Fruit fly (Drosophila melanogaster): ENCODE data around the gene CG6321.

Gene CG6321

dm6 chr3L:11084557-11085231, 23.7 kb upstream of the CG6321 start (continued):
- TF ChIP-seq CG7839 (tag; optimal IDR thresholded peaks at IDR 0.05): peak; percentile 98

- no peak for TF ChIP-seq disco-r (GFP tag; optimal IDR thresholded peaks at IDR 0.05)
- no peak for TF ChIP-seq usp (GFP tag; optimal IDR thresholded peaks at IDR 0.05)
- TF ChIP-seq HmgD (GFP tag; optimal IDR thresholded peaks at IDR 0.05): no peak
- TF ChIP-seq Blimp-1 (GFP tag; optimal IDR thresholded peaks at IDR 0.05): peak; percentile 83
- no peak for TF ChIP-seq vfl (GFP tag; optimal IDR thresholded peaks at IDR 0.05)
- no peak for TF ChIP-seq ap (GFP tag; IDR thresholded peaks at IDR 0.05)
- no peak for TF ChIP-seq Trl (optimal IDR thresholded peaks at IDR 0.05)
- TF ChIP-seq Trl (GFP tag; optimal IDR thresholded peaks at IDR 0.05): no peak
- peak; percentile 10 for TF ChIP-seq nom (GFP tag; optimal IDR thresholded peaks at IDR 0.05)
- peak; percentile 73 for TF ChIP-seq grn (GFP tag; optimal IDR thresholded peaks at IDR 0.05)
- no peak for TF ChIP-seq ash1 (GFP tag; optimal IDR thresholded peaks at IDR 0.05)
- peak; percentile 25 for TF ChIP-seq cg (GFP tag; optimal IDR thresholded peaks at IDR 0.05)
- no peak for TF ChIP-seq Hr3 (GFP tag; optimal IDR thresholded peaks at IDR 0.05)
- TF ChIP-seq CG1529 (GFP tag; optimal IDR thresholded peaks at IDR 0.05): no peak
- TF ChIP-seq YL-1 (GFP tag; optimal IDR thresholded peaks at IDR 0.05): no peak
- TF ChIP-seq CG8765 (GFP tag; IDR thresholded peaks at IDR 0.05): no peak
Measured at dm6 chr3L:11083605-11084004, 22.6 kb upstream of the CG6321 start.

dm6 chr3L:11074043-11074853, 13.2 kb upstream of the CG6321 start, which contains the start of the genes Pfdn2 and Noc1:
TSS of gene Pfdn2 (minus strand) at chr3L:11074388.
TSS of gene Noc1 (plus strand) at chr3L:11074769.
- TF ChIP-seq wor (GFP tag; IDR thresholded peaks at IDR 0.05) (no peak), CG30431 (GFP tag; optimal IDR thresholded peaks at IDR 0.05) (no peak), oc (tag; optimal IDR thresholded peaks at IDR 0.05) (no peak), Asciz (GFP tag; optimal IDR thresholded peaks at IDR 0.05) (no peak), eyg (GFP tag; optimal IDR thresholded peaks at IDR 0.05) (no peak), Vsx1 (GFP tag; optimal IDR thresholded peaks at IDR 0.05) (no peak), Hmr (GFP tag; optimal IDR thresholded peaks at IDR 0.05) (no peak), NK7.1 (GFP tag; optimal IDR thresholded peaks at IDR 0.05) (no peak), bbx (GFP tag; IDR thresholded peaks at IDR 0.05; ENCODE audit: partially characterized antibody) (no peak), CG17829 (tag; optimal IDR thresholded peaks at IDR 0.05) (peak; percentile 55), salm (tag; optimal IDR thresholded peaks at IDR 0.05) (peak; percentile 12), org-1 (GFP tag; optimal IDR thresholded peaks at IDR 0.05) (no peak), CG2116 (GFP tag; optimal IDR thresholded peaks at IDR 0.05) (peak; percentile 18), gt (GFP tag; IDR thresholded peaks at IDR 0.05) (no peak), HHEX (GFP tag; optimal IDR thresholded peaks at IDR 0.05) (no peak), gfzf (GFP tag; optimal IDR thresholded peaks at IDR 0.05) (peak; percentile 69), luna (GFP tag; optimal IDR thresholded peaks at IDR 0.05) (no peak), CG17359 (tag; optimal IDR thresholded peaks at IDR 0.05) (no peak), HmgZ (tag; optimal IDR thresholded peaks at IDR 0.05) (peak; percentile 36), nerfin-2 (GFP tag; IDR thresholded peaks at IDR 0.05; ENCODE audit: partially characterized antibody) (no peak), zf30C (GFP tag; optimal IDR thresholded peaks at IDR 0.05) (no peak), CG12942 (GFP tag; optimal IDR thresholded peaks at IDR 0.05) (peak; percentile 56), CG15601 (tag; optimal IDR thresholded peaks at IDR 0.05) (no peak), hbn (GFP tag; IDR thresholded peaks at IDR 0.05; ENCODE audit: partially characterized antibody) (0 out of 2 replicates have a peak, but pooled peaks have one; percentile 30), Usf (GFP tag; optimal IDR thresholded peaks at IDR 0.05) (no peak), toy (GFP tag; IDR thresholded peaks at IDR 0.05) (no peak), CG17361 (GFP tag; IDR thresholded peaks at IDR 0.05) (no peak; the same call in 1 of the 3 replicates), ro (GFP tag; IDR thresholded peaks at IDR 0.05) (no peak), crp (GFP tag; optimal IDR thresholded peaks at IDR 0.05) (peak in 1 of 2 experiments; percentile 66)

Data from whole organism, embryonic.